Worm (Caenorhabditis elegans): ENCODE results near the gene decr-1.1.

The decr-1.1 gene

ce11 chrV:13744901-13745300, 37.3 kb upstream of the decr-1.1 start, which contains the start of gene F35E12.9:
Gene F35E12.9 (minus strand): TSS chrV:13745127.
- TF ChIP-seq unc-86 (tag; optimal IDR thresholded peaks at IDR 0.05) (no peak), unc-55 (GFP tag; optimal IDR thresholded peaks at IDR 0.05) (no peak), lin-11 (tag; optimal IDR thresholded peaks at IDR 0.05) (no peak), elt-2 (tag; optimal IDR thresholded peaks at IDR 0.05) (peak; percentile 29), pat-9 (tag; optimal IDR thresholded peaks at IDR 0.05) (no peak)

- TF ChIP-seq ceh-30 (tag; optimal IDR thresholded peaks at IDR 0.05) (no peak), unc-55 (GFP tag; optimal IDR thresholded peaks at IDR 0.05) (no peak), unc-3 (GFP tag; conservative IDR thresholded peaks at IDR 0.05) (no peak), unc-3 (tag; optimal IDR thresholded peaks at IDR 0.05) (no peak), zip-5 (tag; optimal IDR thresholded peaks at IDR 0.05) (no peak), hlh-15 (tag; optimal IDR thresholded peaks at IDR 0.05) (no peak), ceh-45 (GFP tag; IDR thresholded peaks at IDR 0.05) (no peak), tbx-2 (tag; optimal IDR thresholded peaks at IDR 0.05) (no peak), ceh-6 (GFP tag; optimal IDR thresholded peaks at IDR 0.05) (no peak), fkh-6 (tag; optimal IDR thresholded peaks at IDR 0.05) (no peak), ama-1 (optimal IDR thresholded peaks at IDR 0.05) (no peak)
These were observed 33.5 kb upstream of the decr-1.1 start, which contains the start of gene F35E12.10 for ce11 chrV:13748658-13749057. Gene F35E12.10 (minus strand): TSS chrV:13748758.

ce11 chrV:13751811-13752210, 30.4 kb upstream of the decr-1.1 start, which contains the start of gene cld-9:
Gene cld-9 (minus strand): TSS chrV:13751891.
- TF ChIP-seq pha-2 (tag; optimal IDR thresholded peaks at IDR 0.05) (no peak), hlh-30 (tag; optimal IDR thresholded peaks at IDR 0.05; ENCODE audit: insufficient read depth) (no peak)

ce11 chrV:13753481-13753880, 28.7 kb upstream of the decr-1.1 start, which contains the start of gene F20G2.1:
Gene F20G2.1 (minus strand): TSS chrV:13753581.
- TF ChIP-seq ztf-16 (tag; optimal IDR thresholded peaks at IDR 0.05), result no peak
- TF ChIP-seq sox-4 (tag; optimal IDR thresholded peaks at IDR 0.05), result no peak
- no peak for TF ChIP-seq ceh-24 (tag; optimal IDR thresholded peaks at IDR 0.05)

- no peak for TF ChIP-seq sox-4 (tag; optimal IDR thresholded peaks at IDR 0.05)
- no peak for TF ChIP-seq C08G9.2 (tag; optimal IDR thresholded peaks at IDR 0.05)
- TF ChIP-seq ceh-34 (tag; optimal IDR thresholded peaks at IDR 0.05), result no peak
- no peak for TF ChIP-seq zip-5 (tag; optimal IDR thresholded peaks at IDR 0.05)
- TF ChIP-seq T23F11.4 (GFP tag; optimal IDR thresholded peaks at IDR 0.05), result no peak
- TF ChIP-seq sox-2 (GFP tag; IDR thresholded peaks at IDR 0.05), result no peak
These were observed 25.7 kb upstream of the decr-1.1 start, which contains the start of gene F20G2.2 for ce11 chrV:13756359-13757091. Gene F20G2.2 (minus strand): TSS chrV:13756409.

ce11 chrV:13757349-13757748, 24.9 kb upstream of the decr-1.1 start:
- TF ChIP-seq nhr-11 (tag; optimal IDR thresholded peaks at IDR 0.05) (no peak), rnt-1 (tag; optimal IDR thresholded peaks at IDR 0.05) (no peak), ama-1 (optimal IDR thresholded peaks at IDR 0.05) (no peak), eyg-1 (tag; optimal IDR thresholded peaks at IDR 0.05) (no peak), ztf-16 (tag; optimal IDR thresholded peaks at IDR 0.05) (no peak), hlh-6 (tag; optimal IDR thresholded peaks at IDR 0.05) (no peak), C08G9.2 (tag; optimal IDR thresholded peaks at IDR 0.05) (no peak), npax-4 (tag; optimal IDR thresholded peaks at IDR 0.05) (no peak), zip-5 (tag; optimal IDR thresholded peaks at IDR 0.05) (no peak), ceh-31 (tag; optimal IDR thresholded peaks at IDR 0.05) (no peak), ceh-48 (tag; optimal IDR thresholded peaks at IDR 0.05) (peak; percentile 22), ttx-3 (tag; optimal IDR thresholded peaks at IDR 0.05) (no peak), unc-42 (tag; optimal IDR thresholded peaks at IDR 0.05) (peak; percentile 11), ceh-19 (GFP tag; optimal IDR thresholded peaks at IDR 0.05) (no peak), ceh-45 (GFP tag; IDR thresholded peaks at IDR 0.05) (no peak), ceh-6 (GFP tag; optimal IDR thresholded peaks at IDR 0.05) (no peak), elt-2 (tag; optimal IDR thresholded peaks at IDR 0.05) (no peak), che-1 (tag; optimal IDR thresholded peaks at IDR 0.05) (no peak), unc-55 (GFP tag; optimal IDR thresholded peaks at IDR 0.05) (peak; percentile 9)
